Fruit fly (Drosophila melanogaster) whole organism, embryonic: ENCODE measurements around the gene mRpL39.

Experiments used
- Atf-2 ChIP-seq: fragments of 200-800 bp; sonication (Bioruptor generic); optimal IDR thresholded peaks from 2 replicates; lab custom pipeline; 2016; ENCODE audit warnings: missing biosample characterization, missing genetic modification characterization
- Awh ChIP-seq: fragments of 200-800 bp; sonication (Bioruptor generic); IDR thresholded peaks from 2 replicates; pipeline ENCODE4, ENCODE4 v1.3.6; 2022; ENCODE audit warnings: missing biosample characterization, missing genetic modification characterization
- BEAF-32 ChIP-seq: fragments of 200-800 bp; sonication (Bioruptor generic); optimal IDR thresholded peaks from 3 replicates; lab custom pipeline; 2017; ENCODE audit warnings: missing biosample characterization, missing genetic modification characterization, mild to moderate bottlenecking, moderate library complexity, missing genetic modification reagents
- CG11247 ChIP-seq: fragments of 200-800 bp; sonication (Bioruptor generic); IDR thresholded peaks from 2 replicates; pipeline ENCODE4 v1.3.6; 2022; ENCODE audit warnings: missing biosample characterization, missing genetic modification characterization
- CG14050 ChIP-seq: fragments of 200-800 bp; sonication (Bioruptor generic); IDR thresholded peaks from 3 replicates; pipeline ENCODE4 v1.3.6; 2022; ENCODE audit warnings: missing biosample characterization, missing genetic modification characterization
- CG14965 ChIP-seq: fragments of 200-800 bp; sonication (Bioruptor generic); optimal IDR thresholded peaks from 2 replicates; lab custom pipeline; 2016; ENCODE audit warnings: missing biosample characterization, missing genetic modification characterization, borderline replicate concordance
- CG15073 ChIP-seq: fragments of 200-800 bp; sonication (Bioruptor generic); optimal IDR thresholded peaks from 2 replicates; lab custom pipeline; 2016; ENCODE audit warnings: missing biosample characterization, missing genetic modification characterization
- CG15479 ChIP-seq: fragments of 200-800 bp; sonication (Bioruptor generic); optimal IDR thresholded peaks from 3 replicates; lab custom pipeline; 2019; ENCODE audit warnings: missing biosample characterization, mild to moderate bottlenecking, missing genetic modification characterization, moderate library complexity
- CG1603 ChIP-seq: fragments of 200-800 bp; sonication (Bioruptor generic); optimal IDR thresholded peaks from 2 replicates; lab custom pipeline; 2019; ENCODE audit warnings: missing biosample characterization, mild to moderate bottlenecking, missing genetic modification characterization, moderate library complexity
- CG17829 ChIP-seq: fragments of 200-800 bp; optimal IDR thresholded peaks from 2 replicates; lab custom pipeline; 2019; ENCODE audit warnings: missing biosample characterization, mild to moderate bottlenecking, missing genetic modification characterization, moderate library complexity
- CG30020 ChIP-seq: fragments of 200-800 bp; optimal IDR thresholded peaks from 2 replicates; lab custom pipeline; 2019; ENCODE audit warnings: missing biosample characterization, mild to moderate bottlenecking, missing genetic modification characterization, moderate library complexity
- CG30431 ChIP-seq: fragments of 200-800 bp; sonication (Bioruptor generic); optimal IDR thresholded peaks from 2 replicates; lab custom pipeline; 2017; ENCODE audit warnings: missing biosample characterization, missing genetic modification characterization
- CG31441 ChIP-seq: fragments of 200-800 bp; sonication (Bioruptor generic); IDR thresholded peaks from 2 replicates; pipeline ENCODE4 v1.3.6; 2022; ENCODE audit warnings: missing biosample characterization, missing genetic modification characterization
- CG33213 ChIP-seq: fragments of 200-800 bp; sonication (Bioruptor generic); optimal IDR thresholded peaks from 3 replicates; lab custom pipeline; 2016; ENCODE audit warnings: missing biosample characterization, missing genetic modification characterization
- CG3407 ChIP-seq: fragments of 200-800 bp; sonication (Bioruptor generic); optimal IDR thresholded peaks from 2 replicates; lab custom pipeline; 2018; ENCODE audit warnings: missing biosample characterization, mild to moderate bottlenecking, missing genetic modification characterization
- CG34422 ChIP-seq: fragments of 200-800 bp; sonication (Bioruptor generic); IDR thresholded peaks from 3 replicates; pipeline ENCODE4 v1.3.6; 2022; ENCODE audit warnings: missing biosample characterization, missing genetic modification characterization
- CG4360 ChIP-seq: fragments of 200-800 bp; sonication (Bioruptor generic); IDR thresholded peaks from 2 replicates; pipeline ENCODE4 v1.3.6; 2022; ENCODE audit warnings: missing biosample characterization, missing genetic modification characterization
- CG4707 ChIP-seq: fragments of 200-800 bp; sonication (Bioruptor generic); optimal IDR thresholded peaks from 2 replicates; lab custom pipeline; 2018; ENCODE audit warnings: missing biosample characterization, mild to moderate bottlenecking, missing genetic modification characterization, moderate library complexity
- CG4854 ChIP-seq: fragments of 200-800 bp; sonication (Bioruptor generic); optimal IDR thresholded peaks from 2 replicates; lab custom pipeline; 2016; ENCODE audit warnings: missing biosample characterization, missing genetic modification characterization, inconsistent platforms
- CG8281 ChIP-seq: fragments of 200-800 bp; sonication (Bioruptor generic); optimal IDR thresholded peaks from 2 replicates; lab custom pipeline; 2018; ENCODE audit warnings: missing biosample characterization, mild to moderate bottlenecking, missing genetic modification characterization, moderate library complexity
- CG8290 ChIP-seq, 3 experiments: fragments of 200-800 bp; sonication (Bioruptor generic); optimal IDR thresholded peaks; 2 replicates each; lab custom pipeline; 2016 to 2019; ENCODE audit warnings: missing biosample characterization in 3 of 3, missing genetic modification characterization in 3 of 3, mild to moderate bottlenecking in 2 of 3, moderate library complexity in 1 of 3
- CG9215 ChIP-seq: fragments of 200-800 bp; sonication (Bioruptor generic); IDR thresholded peaks from 2 replicates; pipeline ENCODE4 v1.3.6; 2022; ENCODE audit warnings: missing biosample characterization, missing genetic modification characterization
- Camta ChIP-seq: fragments of 200-800 bp; sonication (Bioruptor generic); optimal IDR thresholded peaks from 2 replicates; lab custom pipeline; 2016; ENCODE audit warnings: missing biosample characterization, missing genetic modification characterization
- Chrac-16 ChIP-seq: fragments of 200-800 bp; sonication (Bioruptor generic); optimal IDR thresholded peaks from 3 replicates; lab custom pipeline; 2016; ENCODE audit warnings: missing biosample characterization, missing genetic modification characterization
- D19A ChIP-seq: fragments of 200-800 bp; optimal IDR thresholded peaks from 3 replicates; lab custom pipeline; 2019; ENCODE audit warnings: missing biosample characterization, mild to moderate bottlenecking, missing genetic modification characterization, moderate library complexity
- Doc3 ChIP-seq: fragments of 200-800 bp; sonication (Bioruptor generic); IDR thresholded peaks from 3 replicates; pipeline ENCODE4 v1.3.6; 2022; ENCODE audit warnings: missing biosample characterization, missing genetic modification characterization; ENCODE audit not compliant: partially characterized antibody
- Drgx ChIP-seq: fragments of 200-800 bp; sonication (Bioruptor generic); IDR thresholded peaks from 2 replicates; pipeline ENCODE4 v1.3.6; 2022; ENCODE audit warnings: missing biosample characterization, missing genetic modification characterization
- Ets65A ChIP-seq: fragments of 200-800 bp; sonication (Bioruptor generic); peaks from one replicate; lab custom pipeline; 2016; ENCODE audit warnings: missing biosample characterization, missing genetic modification characterization
- Hr78 ChIP-seq, 2 experiments: fragments of 200-800 bp in 1 of 2; fragments of >200 bp in 1 of 2; sonication (Bioruptor generic) in 1 of 2; optimal IDR thresholded peaks; 2 replicates each; lab custom pipeline; 2017 to 2019; ENCODE audit warnings: missing biosample characterization in 2 of 2, missing genetic modification characterization in 2 of 2, mild to moderate bottlenecking in 1 of 2, moderate library complexity in 1 of 2
- Med ChIP-seq: fragments of 200-800 bp; sonication (Bioruptor generic); peaks from one replicate; lab custom pipeline; 2016; ENCODE audit warnings: missing biosample characterization, missing genetic modification characterization, mild to moderate bottlenecking, inconsistent platforms, moderate library complexity
- Rfx ChIP-seq: fragments of 200-800 bp; sonication (Bioruptor generic); IDR thresholded peaks from 2 replicates; pipeline ENCODE4 v1.3.6; 2022; ENCODE audit warnings: missing biosample characterization, missing genetic modification characterization
- Rx ChIP-seq: fragments of 200-800 bp; sonication (Bioruptor generic); IDR thresholded peaks from 2 replicates; pipeline ENCODE4 v1.3.6; 2022; ENCODE audit warnings: missing biosample characterization, missing genetic modification characterization
- Sin3A ChIP-seq: fragments of >200 bp; optimal IDR thresholded peaks from 2 replicates; lab custom pipeline; 2018
- Vsx1 ChIP-seq: fragments of 200-800 bp; sonication (Bioruptor generic); optimal IDR thresholded peaks from 2 replicates; lab custom pipeline; 2017; ENCODE audit warnings: missing biosample characterization, mild to moderate bottlenecking, missing genetic modification characterization, missing genetic modification reagents
- al ChIP-seq: fragments of 200-800 bp; sonication (Bioruptor generic); IDR thresholded peaks from 2 replicates; pipeline ENCODE4 v1.3.6; 2022; ENCODE audit warnings: missing biosample characterization, missing genetic modification characterization
- aop ChIP-seq: fragments of 200-800 bp; sonication (Bioruptor generic); IDR thresholded peaks from 2 replicates; pipeline ENCODE4 v1.3.6; 2022; ENCODE audit warnings: missing biosample characterization, missing genetic modification characterization
- croc ChIP-seq: fragments of 200-800 bp; sonication (Bioruptor generic); conservative IDR thresholded peaks from 3 replicates; pipeline ENCODE4 v1.3.6; 2022; ENCODE audit warnings: missing biosample characterization, missing genetic modification characterization
- exex ChIP-seq: fragments of 200-800 bp; sonication (Bioruptor generic); optimal IDR thresholded peaks from 4 replicates; lab custom pipeline; 2018; ENCODE audit warnings: missing biosample characterization, mild to moderate bottlenecking, missing genetic modification characterization, moderate library complexity
- gem ChIP-seq: fragments of 200-800 bp; sonication (Bioruptor generic); optimal IDR thresholded peaks from 2 replicates; lab custom pipeline; 2019; ENCODE audit warnings: missing biosample characterization, mild to moderate bottlenecking, missing genetic modification characterization, moderate library complexity
- h ChIP-seq: fragments of >200 bp; optimal IDR thresholded peaks from 2 replicates; lab custom pipeline; 2017
- her ChIP-seq: fragments of 200-800 bp; sonication (Bioruptor generic); optimal IDR thresholded peaks from 2 replicates; lab custom pipeline; 2016; ENCODE audit warnings: missing biosample characterization, missing genetic modification characterization
- kah ChIP-seq: fragments of 200-800 bp; sonication (Bioruptor generic); optimal IDR thresholded peaks from 2 replicates; lab custom pipeline; 2018; ENCODE audit warnings: missing biosample characterization, mild to moderate bottlenecking, missing genetic modification characterization
- kay ChIP-seq: fragments of 200-800 bp; sonication (Bioruptor generic); optimal IDR thresholded peaks from 2 replicates; lab custom pipeline; 2016; ENCODE audit warnings: missing biosample characterization, missing genetic modification characterization
- maf-S ChIP-seq: fragments of 200-800 bp; sonication (Bioruptor generic); optimal IDR thresholded peaks from 2 replicates; lab custom pipeline; 2016; ENCODE audit warnings: missing biosample characterization, missing genetic modification characterization
- org-1 ChIP-seq: fragments of 200-800 bp; sonication (Bioruptor generic); optimal IDR thresholded peaks from 2 replicates; lab custom pipeline; 2017; ENCODE audit warnings: missing biosample characterization, missing genetic modification characterization
- p53 ChIP-seq: fragments of 200-800 bp; sonication (Bioruptor generic); optimal IDR thresholded peaks from 2 replicates; lab custom pipeline; 2016; ENCODE audit warnings: missing biosample characterization, missing genetic modification characterization
- repo ChIP-seq: fragments of 200-800 bp; sonication (Bioruptor generic); optimal IDR thresholded peaks from 2 replicates; lab custom pipeline; 2016; ENCODE audit warnings: missing biosample characterization, missing genetic modification characterization
- row ChIP-seq: fragments of 200-800 bp; sonication (Bioruptor generic); IDR thresholded peaks from 3 replicates; pipeline ENCODE4 v1.3.6; 2022; ENCODE audit warnings: missing biosample characterization, missing genetic modification characterization
- sens ChIP-seq: fragments of 200-800 bp; sonication (Bioruptor generic); peaks from one replicate; lab custom pipeline; 2016; ENCODE audit warnings: missing biosample characterization, missing genetic modification characterization
- slp2 ChIP-seq: fragments of 200-800 bp; sonication (Bioruptor generic); optimal IDR thresholded peaks from 2 replicates; lab custom pipeline; 2016; ENCODE audit warnings: missing biosample characterization, missing genetic modification characterization
- tll ChIP-seq, 2 experiments: fragments of 200-800 bp in 1 of 2; fragments of >200 bp in 1 of 2; sonication (Bioruptor generic) in 1 of 2; optimal IDR thresholded peaks; 2 replicates each; lab custom pipeline; 2017 to 2019; ENCODE audit warnings: missing biosample characterization in 2 of 2, missing genetic modification characterization in 2 of 2, mild to moderate bottlenecking in 1 of 2, moderate library complexity in 1 of 2
- yki ChIP-seq: fragments of >200 bp; optimal IDR thresholded peaks from 3 replicates; lab custom pipeline; 2018

Gene mRpL39

dm6 chr3L:14986340-14986916 is 13.0 kb downstream of the mRpL39 start (continued):
- no peak for TF ChIP-seq repo
- TF ChIP-seq aop (GFP tag; lab: Robert Waterston, UW), result no peak
- no peak for TF ChIP-seq CG8281 (tag; lab: Kevin White, UChicago)
- no peak for TF ChIP-seq CG4360 (GFP tag; lab: Robert Waterston, UW)
- no peak for TF ChIP-seq CG33213
- no peak for TF ChIP-seq tll (GFP tag; optimal IDR thresholded peaks at IDR 0.05; lab: Kevin White, UChicago)
- TF ChIP-seq CG4854 (GFP tag; lab: Kevin White, UChicago), result no peak
- TF ChIP-seq CG8290 (GFP tag; optimal IDR thresholded peaks at IDR 0.05; lab: Kevin White, UChicago), result no peak
- TF ChIP-seq CG8290 (tag; optimal IDR thresholded peaks at IDR 0.05; lab: Kevin White, UChicago), result no peak
- TF ChIP-seq CG1603 (tag; lab: Kevin White, UChicago), result no peak
- TF ChIP-seq CG4707 (GFP tag; lab: Kevin White, UChicago), result no peak
- no peak for TF ChIP-seq CG14050 (GFP tag; lab: Robert Waterston, UW)
- TF ChIP-seq Awh, result no peak
- no peak for TF ChIP-seq Doc3 (GFP tag; lab: Robert Waterston, UW)
- no peak for TF ChIP-seq kay (GFP tag; lab: Kevin White, UChicago)
- TF ChIP-seq CG3407 (GFP tag; lab: Kevin White, UChicago), result no peak
- TF ChIP-seq Camta (GFP tag; lab: Kevin White, UChicago), result no peak
- 0 out of 3 replicates have a peak, but pooled peaks have one; percentile 44 for TF ChIP-seq CG34422 (GFP tag; lab: Robert Waterston, UW)
- TF ChIP-seq CG30020 (tag; lab: Kevin White, UChicago), result no peak
- no peak for TF ChIP-seq her (GFP tag; lab: Kevin White, UChicago)
- TF ChIP-seq Atf-2, result no peak
- 0 out of 3 replicates have a peak, but pooled peaks have one; percentile 17 for TF ChIP-seq row (GFP tag; lab: Robert Waterston, UW)
- TF ChIP-seq Hr78 (GFP tag; optimal IDR thresholded peaks at IDR 0.05; lab: Kevin White, UChicago), result peak in 1 of 2 experiments; percentile 87
- TF ChIP-seq CG15479, result no peak
- TF ChIP-seq gem (tag; lab: Kevin White, UChicago), result peak; percentile 27
- peak; percentile 6 for TF ChIP-seq CG17829 (tag; lab: Kevin White, UChicago)
- TF ChIP-seq al (GFP tag; lab: Robert Waterston, UW), result no peak
- peak; percentile 92 for TF ChIP-seq exex
- no peak for TF ChIP-seq yki (lab: Kevin White, UChicago)
- TF ChIP-seq Rfx (GFP tag; lab: Robert Waterston, UW), result no peak
- no peak for TF ChIP-seq CG30431 (GFP tag; lab: Kevin White, UChicago)
- TF ChIP-seq Chrac-16 (GFP tag; lab: Kevin White, UChicago), result no peak
- TF ChIP-seq Vsx1 (GFP tag; lab: Kevin White, UChicago), result peak; percentile 29
- no peak for TF ChIP-seq kah (GFP tag; lab: Kevin White, UChicago)
- TF ChIP-seq CG11247 (GFP tag; lab: Robert Waterston, UW), result no peak
- no peak for TF ChIP-seq CG14965 (GFP tag; lab: Kevin White, UChicago)
- no peak for TF ChIP-seq CG15073
- no peak for TF ChIP-seq Sin3A (lab: Kevin White, UChicago)
- TF ChIP-seq BEAF-32 (GFP tag; lab: Kevin White, UChicago), result no peak
- peak; percentile 22 for TF ChIP-seq D19A (tag; lab: Kevin White, UChicago)
- TF ChIP-seq Med, result peak; percentile 2
- no peak for TF ChIP-seq Ets65A (GFP tag; lab: Kevin White, UChicago)
- TF ChIP-seq croc (GFP tag; lab: Robert Waterston, UW), result no peak
- TF ChIP-seq Drgx, result no peak
- TF ChIP-seq CG31441, result no peak
- TF ChIP-seq Rx (GFP tag; lab: Robert Waterston, UW), result no peak
- no peak for TF ChIP-seq slp2 (GFP tag; lab: Kevin White, UChicago)
- TF ChIP-seq p53 (GFP tag; lab: Kevin White, UChicago), result no peak
- no peak for TF ChIP-seq org-1 (GFP tag; lab: Kevin White, UChicago)
- no peak for TF ChIP-seq CG9215
- TF ChIP-seq sens (GFP tag; lab: Kevin White, UChicago), result peak; percentile 29
- TF ChIP-seq h (lab: Kevin White, UChicago), result no peak
- TF ChIP-seq maf-S (GFP tag; lab: Kevin White, UChicago), result no peak
